Worm (Caenorhabditis elegans) whole organism, midembryonic: ENCODE measurements around the gene gly-4.

Experiments
- T22C8.4 ChIP-seq: fragments of 200-800 bp; sonication (Bioruptor generic); IDR thresholded peaks from 2 replicates; pipeline ENCODE4 v1.3.6; 2022; ENCODE audit warnings: missing genetic modification characterization, missing compliant biosample characterization
- cog-1 ChIP-seq: sonication (generic microtip); optimal IDR thresholded peaks from 2 replicates; lab custom pipeline; 2016; ENCODE audit warnings: missing genetic modification characterization, missing compliant biosample characterization
- flt-1 ChIP-seq: fragments of 200-800 bp; sonication (Bioruptor generic); IDR thresholded peaks from 2 replicates; pipeline ENCODE4 v1.3.6; 2022; ENCODE audit warnings: missing genetic modification characterization, missing compliant biosample characterization
- klf-2 ChIP-seq: fragments of 200-800 bp; sonication (Bioruptor generic); conservative IDR thresholded peaks from 2 replicates; pipeline ENCODE4 v1.3.6; 2022; ENCODE audit warnings: missing genetic modification reagents, missing genetic modification characterization, missing compliant biosample characterization
- med-1 ChIP-seq: sonication (generic microtip); optimal IDR thresholded peaks from 2 replicates; lab custom pipeline; 2017; ENCODE audit warnings: missing genetic modification characterization, mild to moderate bottlenecking, missing compliant biosample characterization, antibody characterized with exemption, missing genetic modification reagents; ENCODE audit not compliant: insufficient read depth
- ref-1 ChIP-seq: fragments of 200-800 bp; sonication (Bioruptor generic); conservative IDR thresholded peaks from 2 replicates; pipeline ENCODE4 v1.3.6; 2022; ENCODE audit warnings: missing genetic modification reagents, missing genetic modification characterization, missing compliant biosample characterization
- tab-1 ChIP-seq: fragments of 200-800 bp; sonication (Bioruptor generic); IDR thresholded peaks from 2 replicates; pipeline ENCODE4 v1.3.6; 2022; ENCODE audit warnings: missing genetic modification characterization, missing compliant biosample characterization
- ztf-23 ChIP-seq: fragments of 200-800 bp; sonication (Bioruptor generic); IDR thresholded peaks from 2 replicates; pipeline ENCODE4 v1.3.6; 2022; ENCODE audit warnings: missing genetic modification reagents, missing genetic modification characterization, missing compliant biosample characterization
- ztf-29 ChIP-seq: fragments of 200-800 bp; sonication (Bioruptor generic); IDR thresholded peaks from 2 replicates; pipeline ENCODE4 v1.3.6; 2022; ENCODE audit warnings: missing genetic modification reagents, missing genetic modification characterization, missing compliant biosample characterization

The gly-4 gene

DNA sequence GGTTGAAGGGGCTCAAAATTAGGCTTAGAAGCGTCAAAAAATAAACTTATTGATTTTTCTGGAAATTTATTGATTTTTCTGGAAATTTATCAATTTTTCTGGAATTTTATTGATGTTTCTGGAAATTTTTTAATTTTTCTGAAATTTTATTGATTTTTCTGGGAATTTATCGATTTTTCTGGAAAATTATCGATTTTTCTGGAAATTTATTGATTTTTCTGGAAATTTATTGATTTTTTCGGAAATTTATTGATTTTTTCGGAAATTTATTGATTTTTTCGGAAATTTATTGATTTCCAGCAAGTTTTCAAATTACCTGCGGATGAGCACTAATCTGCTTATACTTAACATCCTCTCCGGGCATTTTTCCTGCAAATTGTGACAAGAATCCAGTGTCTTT, 6.7 kb upstream of the gly-4 start:
- TF ChIP-seq T22C8.4 (GFP tag; lab: Robert Waterston, UW) (peak; percentile 92), tab-1 (GFP tag; lab: Robert Waterston, UW) (no peak), med-1 (no peak)

DNA sequence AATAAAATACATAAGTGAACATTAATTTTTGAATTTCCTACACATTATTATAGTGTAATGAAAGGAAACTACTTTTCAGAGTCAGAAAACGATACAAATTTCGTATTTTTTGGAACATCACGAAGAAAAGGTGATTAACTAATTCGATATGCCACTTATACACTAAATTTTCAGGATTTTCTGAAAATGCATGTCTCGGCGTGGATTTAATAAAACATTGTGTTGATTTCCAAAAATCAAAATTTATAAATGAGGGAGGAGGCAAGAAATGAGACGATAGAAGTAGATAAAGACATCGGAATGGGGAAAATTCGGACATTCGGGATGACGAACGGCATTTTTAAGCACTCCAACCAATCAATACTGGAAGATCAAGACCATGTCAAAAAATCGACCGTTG, 4.0 kb upstream of the gly-4 start, which contains the start of gene Y116F11B.14:
TSS of gene Y116F11B.14 (plus strand) at position 301 of the 400 bp plus-strand sequence.
- TF ChIP-seq flt-1 (GFP tag; lab: Robert Waterston, UW) (no peak), klf-2 (GFP tag; lab: Robert Waterston, UW) (no peak), ztf-23 (GFP tag; lab: Robert Waterston, UW) (no peak), tab-1 (GFP tag; lab: Robert Waterston, UW) (no peak), ref-1 (GFP tag; lab: Robert Waterston, UW) (no peak), med-1 (no peak), cog-1 (no peak), ztf-29 (GFP tag; lab: Robert Waterston, UW) (no peak), T22C8.4 (GFP tag; lab: Robert Waterston, UW) (no peak)

DNA sequence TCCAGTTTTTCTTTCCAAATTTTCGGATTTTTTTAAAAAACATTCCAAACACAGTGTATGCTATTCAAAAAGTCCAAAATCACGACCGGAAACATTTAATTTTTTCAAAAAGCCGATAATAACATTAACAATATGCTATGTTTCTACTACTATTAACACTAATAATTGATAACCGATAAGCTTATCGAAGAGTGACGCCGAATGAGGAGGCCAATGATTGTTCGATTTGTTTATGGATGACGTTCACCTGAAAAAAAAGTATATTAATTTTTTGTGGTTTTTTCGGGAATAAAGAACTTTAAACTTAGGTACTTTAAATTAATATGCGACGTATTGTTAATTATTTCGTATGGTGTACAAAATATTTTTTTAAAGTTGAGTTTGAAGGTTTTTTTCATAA, 2.8 kb upstream of the gly-4 start:
- TF ChIP-seq ztf-23 (GFP tag; lab: Robert Waterston, UW) (no peak), med-1 (no peak)

DNA sequence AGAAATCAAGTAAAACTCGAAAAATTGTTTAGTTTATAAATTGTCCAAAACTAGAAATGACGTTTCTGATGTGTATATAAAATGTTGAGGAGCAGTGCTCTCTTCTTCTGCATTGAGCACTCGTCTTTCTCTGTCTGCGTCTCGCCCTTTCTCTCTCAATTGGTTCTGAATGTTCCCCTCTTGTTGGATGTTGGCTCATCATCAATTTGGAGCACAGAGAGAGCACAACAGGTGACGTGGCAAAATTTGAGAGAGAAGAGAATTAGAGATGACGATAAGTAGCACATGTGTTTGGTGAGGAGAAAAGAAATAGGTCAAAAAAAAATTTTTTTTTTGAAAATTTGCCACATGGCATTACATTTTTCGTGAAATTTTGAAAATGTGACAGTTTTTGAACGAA, 2.4 kb upstream of the gly-4 start:
- TF ChIP-seq cog-1: peak; percentile 23
- TF ChIP-seq T22C8.4 (GFP tag; lab: Robert Waterston, UW): no peak

DNA sequence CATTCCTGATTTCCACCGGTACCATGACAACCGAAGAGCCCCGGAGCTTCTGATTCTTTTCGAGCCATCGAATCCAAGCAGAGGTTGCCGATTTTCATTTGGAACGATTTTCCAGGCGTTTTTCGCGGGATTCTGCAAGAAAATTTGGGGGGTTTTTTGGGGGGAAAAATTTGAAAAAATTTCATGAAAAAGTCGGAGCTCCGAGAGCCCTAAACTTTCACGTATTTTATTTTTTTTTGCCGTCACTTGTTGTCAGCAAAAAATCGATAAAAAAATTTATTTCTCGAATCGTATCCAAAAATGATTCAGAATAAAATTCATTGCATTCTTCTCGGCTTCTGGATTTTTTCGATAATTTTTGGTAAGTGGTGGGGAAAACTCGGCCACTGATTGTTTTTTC, 12.2 kb downstream of the gly-4 start, which contains the start of gene Y116F11B.13:
TSS of gene Y116F11B.13 (plus strand) at position 301 of the 400 bp plus-strand sequence.
- TF ChIP-seq ztf-29 (GFP tag; lab: Robert Waterston, UW) (no peak), flt-1 (GFP tag; lab: Robert Waterston, UW) (no peak), tab-1 (GFP tag; lab: Robert Waterston, UW) (no peak), klf-2 (GFP tag; lab: Robert Waterston, UW) (no peak), ztf-23 (GFP tag; lab: Robert Waterston, UW) (no peak), T22C8.4 (GFP tag; lab: Robert Waterston, UW) (no peak), med-1 (no peak), ref-1 (GFP tag; lab: Robert Waterston, UW) (no peak), cog-1 (no peak)

DNA sequence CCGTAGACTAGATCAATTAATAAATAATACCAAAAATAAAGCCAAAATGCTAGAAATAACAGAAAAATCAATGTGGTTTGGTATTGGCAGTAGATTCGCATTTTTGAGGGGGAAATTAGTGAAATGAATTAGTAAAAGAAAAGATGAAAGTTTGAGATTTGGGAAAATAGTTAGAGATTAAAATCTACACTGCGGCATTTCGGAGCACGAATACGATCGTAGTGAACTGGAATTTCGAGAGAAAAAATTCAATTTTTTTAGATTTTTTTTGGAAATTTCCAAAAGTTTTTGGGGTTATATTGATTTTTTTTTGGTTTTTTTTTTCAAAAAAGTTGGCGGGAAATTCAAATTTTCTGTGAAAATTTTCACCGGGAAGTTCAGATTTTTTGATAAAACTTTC, 27.3 kb downstream of the gly-4 start, which contains the start of gene Y116F11B.9:
TSS of gene Y116F11B.9 (minus strand) at position 101 of the 400 bp plus-strand sequence.
- TF ChIP-seq ztf-23 (GFP tag; lab: Robert Waterston, UW): no peak
- TF ChIP-seq ztf-29 (GFP tag; lab: Robert Waterston, UW): no peak
- TF ChIP-seq T22C8.4 (GFP tag; lab: Robert Waterston, UW): no peak
- TF ChIP-seq cog-1: no peak
- no peak for TF ChIP-seq ref-1 (GFP tag; lab: Robert Waterston, UW)
- no peak for TF ChIP-seq tab-1 (GFP tag; lab: Robert Waterston, UW)
- TF ChIP-seq med-1: no peak
- no peak for TF ChIP-seq flt-1 (GFP tag; lab: Robert Waterston, UW)
- no peak for TF ChIP-seq klf-2 (GFP tag; lab: Robert Waterston, UW)

DNA sequence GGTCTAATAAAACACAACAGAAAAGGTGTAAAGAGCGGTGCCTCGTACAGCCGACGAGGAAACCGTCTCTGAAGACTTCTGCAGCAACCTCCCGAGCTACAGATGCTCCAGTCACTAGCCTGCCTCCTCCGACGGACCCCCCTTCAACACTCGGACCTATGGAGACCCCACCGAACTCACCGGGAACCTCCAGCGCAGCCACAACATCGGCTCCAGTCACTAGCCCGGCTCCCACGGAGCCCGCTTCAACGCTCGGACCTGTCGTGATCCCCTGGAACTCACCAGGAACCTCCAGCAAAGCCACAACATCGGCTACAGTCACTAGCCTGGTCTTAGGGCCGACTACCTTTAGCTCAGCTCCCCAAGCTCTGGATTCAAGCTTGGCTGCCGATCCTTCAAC, 34.9 kb downstream of the gly-4 start:
- TF ChIP-seq ref-1 (GFP tag; lab: Robert Waterston, UW) (no peak), cog-1 (no peak), tab-1 (GFP tag; lab: Robert Waterston, UW) (no peak), ztf-29 (GFP tag; lab: Robert Waterston, UW) (no peak), med-1 (no peak), klf-2 (GFP tag; lab: Robert Waterston, UW) (no peak), T22C8.4 (GFP tag; lab: Robert Waterston, UW) (no peak), flt-1 (GFP tag; lab: Robert Waterston, UW) (no peak), ztf-23 (GFP tag; lab: Robert Waterston, UW) (no peak)

DNA sequence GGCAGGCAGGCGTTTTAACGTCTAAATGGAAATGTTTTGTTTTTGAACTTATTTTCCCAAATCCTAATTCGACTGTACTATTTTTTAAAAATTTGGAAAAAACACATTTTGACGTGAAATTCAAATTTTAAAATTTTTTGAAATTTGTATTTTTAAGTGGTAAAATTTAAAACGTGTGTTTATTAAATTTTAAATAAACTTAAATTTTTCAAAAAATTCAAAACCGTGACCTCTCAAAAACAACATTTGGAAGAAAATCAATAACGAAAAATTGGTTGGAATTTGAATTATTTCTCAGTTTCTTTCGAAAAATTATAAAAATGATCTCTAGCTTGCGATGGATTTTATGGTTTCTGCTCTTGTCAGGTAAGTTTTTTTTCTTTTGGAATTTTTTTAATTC, 37.8 kb downstream of the gly-4 start, which contains the start of gene Y116F11B.8:
TSS of gene Y116F11B.8 (plus strand) at position 301 of the 400 bp plus-strand sequence.
- TF ChIP-seq ztf-23 (GFP tag; lab: Robert Waterston, UW): no peak

DNA sequence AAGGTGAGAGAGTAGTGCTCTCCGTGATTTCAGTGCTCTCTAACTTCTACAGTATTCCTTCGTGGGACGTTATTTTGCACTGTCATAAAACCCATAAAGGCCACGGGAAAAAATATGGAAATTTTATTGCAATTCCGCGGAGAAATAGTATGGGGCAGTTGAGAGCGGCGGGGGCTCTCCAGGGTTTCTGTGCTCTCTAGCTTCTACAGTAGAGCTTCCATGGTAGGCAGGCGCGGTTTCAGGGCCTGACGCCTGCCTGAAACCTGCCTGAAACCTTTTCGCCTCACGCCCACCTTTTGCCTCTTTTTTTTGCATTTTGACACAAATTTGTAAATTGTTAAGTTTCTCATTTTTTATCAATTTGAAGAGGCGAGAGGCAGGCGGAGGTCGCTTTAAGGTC, 38.2 kb downstream of the gly-4 start:
- TF ChIP-seq T22C8.4 (GFP tag; lab: Robert Waterston, UW): no peak
- no peak for TF ChIP-seq klf-2 (GFP tag; lab: Robert Waterston, UW)
- TF ChIP-seq tab-1 (GFP tag; lab: Robert Waterston, UW): no peak
- no peak for TF ChIP-seq ztf-29 (GFP tag; lab: Robert Waterston, UW)
- no peak for TF ChIP-seq flt-1 (GFP tag; lab: Robert Waterston, UW)
- no peak for TF ChIP-seq ref-1 (GFP tag; lab: Robert Waterston, UW)
- TF ChIP-seq cog-1: no peak
- TF ChIP-seq ztf-23 (GFP tag; lab: Robert Waterston, UW): no peak
- TF ChIP-seq med-1: no peak

DNA sequence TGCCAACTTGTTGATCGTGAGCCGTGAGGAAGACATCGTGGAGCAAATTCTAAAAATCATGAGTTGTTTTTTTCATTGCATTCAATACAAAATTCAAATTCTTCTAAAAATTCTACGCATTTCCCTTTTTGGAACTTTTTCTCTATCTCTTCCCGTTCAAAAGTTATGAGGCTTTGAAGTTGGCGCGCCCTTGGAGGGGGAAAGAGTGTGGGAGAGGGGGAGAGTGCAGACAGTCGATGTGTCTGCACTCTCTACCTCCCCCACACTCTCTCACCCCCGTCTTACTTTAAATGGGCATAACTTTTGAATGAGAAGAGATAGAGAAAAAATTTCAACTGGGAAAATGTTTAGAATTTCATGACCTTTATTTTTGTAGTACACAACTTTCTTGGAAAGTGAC, 38.8 kb downstream of the gly-4 start:
- TF ChIP-seq ztf-29 (GFP tag; lab: Robert Waterston, UW) (no peak), ztf-23 (GFP tag; lab: Robert Waterston, UW) (no peak), flt-1 (GFP tag; lab: Robert Waterston, UW) (no peak), klf-2 (GFP tag; lab: Robert Waterston, UW) (no peak), med-1 (no peak), tab-1 (GFP tag; lab: Robert Waterston, UW) (no peak), T22C8.4 (GFP tag; lab: Robert Waterston, UW) (no peak), ref-1 (GFP tag; lab: Robert Waterston, UW) (no peak), cog-1 (no peak)

DNA sequence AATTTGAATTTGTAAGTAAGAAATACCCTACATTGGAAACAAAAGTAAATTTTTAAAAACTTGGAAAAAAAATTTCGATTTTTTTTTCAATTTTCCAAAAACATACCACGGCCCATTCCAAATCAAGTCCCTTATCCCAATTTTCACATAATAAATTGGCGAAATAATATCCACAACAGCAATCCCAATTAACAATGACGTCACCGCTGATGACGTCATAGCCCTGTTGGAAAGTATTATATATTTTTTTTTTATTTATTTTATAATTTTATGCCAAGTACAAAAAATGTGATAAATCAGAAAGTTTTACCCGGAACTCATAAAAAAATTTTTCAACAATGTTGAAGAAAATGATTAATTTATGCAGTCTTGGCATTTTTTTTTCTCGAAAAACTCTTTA, 41.5 kb downstream of the gly-4 start:
- TF ChIP-seq med-1: no peak
- no peak for TF ChIP-seq ztf-23 (GFP tag; lab: Robert Waterston, UW)
- TF ChIP-seq ref-1 (GFP tag; lab: Robert Waterston, UW): no peak
- TF ChIP-seq ztf-29 (GFP tag; lab: Robert Waterston, UW): no peak
- TF ChIP-seq klf-2 (GFP tag; lab: Robert Waterston, UW): no peak
- TF ChIP-seq T22C8.4 (GFP tag; lab: Robert Waterston, UW): no peak
- no peak for TF ChIP-seq cog-1
- TF ChIP-seq flt-1 (GFP tag; lab: Robert Waterston, UW): no peak
- TF ChIP-seq tab-1 (GFP tag; lab: Robert Waterston, UW): no peak
